Worm (Caenorhabditis elegans): ENCODE results near the gene C16C8.21.
"Not testable (repeated sequence)": the region's sequence is repeated elsewhere in the genome, so short reads cannot be mapped to it uniquely, and the experiment has no call there.

The C16C8.21 gene

ce11 chrII:3459199-3459598 lies 11.2 kb downstream of the C16C8.21 start:
- TF ChIP-seq dao-5 (tag; optimal IDR thresholded peaks at IDR 0.05) (no peak), him-1 (tag; optimal IDR thresholded peaks at IDR 0.05) (no peak), W03F9.2 (tag; optimal IDR thresholded peaks at IDR 0.05) (no peak)

ce11 chrII:3460048-3460447 lies 12.0 kb downstream of the C16C8.21 start, which contains the start of gene C16C8.7:
Gene C16C8.7, minus strand, starts transcription at chrII:3460148.
- TF ChIP-seq W03F9.2 (tag; optimal IDR thresholded peaks at IDR 0.05) = no peak
- TF ChIP-seq him-1 (tag; optimal IDR thresholded peaks at IDR 0.05) = no peak
- TF ChIP-seq dao-5 (tag; optimal IDR thresholded peaks at IDR 0.05) = no peak

- TF ChIP-seq W03F9.2 (tag; optimal IDR thresholded peaks at IDR 0.05) = no peak
- TF ChIP-seq him-1 (tag; optimal IDR thresholded peaks at IDR 0.05) = no peak
- no peak for TF ChIP-seq dao-5 (tag; optimal IDR thresholded peaks at IDR 0.05)
These were observed 13.6 kb downstream of the C16C8.21 start, which contains the start of gene C16C8.8 for ce11 chrII:3461586-3461985. Gene C16C8.8, minus strand, starts transcription at chrII:3461686.

ce11 chrII:3463097-3463496 lies 15.1 kb downstream of the C16C8.21 start, which contains the start of gene C16C8.9:
Gene C16C8.9, minus strand, starts transcription at chrII:3463197.
- TF ChIP-seq dao-5 (tag; optimal IDR thresholded peaks at IDR 0.05) = no peak
- no peak for TF ChIP-seq W03F9.2 (tag; optimal IDR thresholded peaks at IDR 0.05)
- TF ChIP-seq him-1 (tag; optimal IDR thresholded peaks at IDR 0.05) = no peak

ce11 chrII:3464580-3464979 lies 16.6 kb downstream of the C16C8.21 start, which contains the start of gene C16C8.10:
Gene C16C8.10, minus strand, starts transcription at chrII:3464680.
- TF ChIP-seq dao-5, W03F9.2, him-1 (tag; optimal IDR thresholded peaks at IDR 0.05): not testable (repeated sequence)

- no peak for TF ChIP-seq him-1 (tag; optimal IDR thresholded peaks at IDR 0.05)
- no peak for TF ChIP-seq W03F9.2 (tag; optimal IDR thresholded peaks at IDR 0.05)
- TF ChIP-seq dao-5 (tag; optimal IDR thresholded peaks at IDR 0.05) = no peak
These were observed 22.5 kb downstream of the C16C8.21 start, which contains the start of gene Y49F6B.20 for ce11 chrII:3470549-3470948. Gene Y49F6B.20, minus strand, starts transcription at chrII:3470649.

ce11 chrII:3471603-3472002 lies 23.6 kb downstream of the C16C8.21 start, which contains the start of gene Y49F6B.13:
Gene Y49F6B.13, minus strand, starts transcription at chrII:3471703.
- TF ChIP-seq dao-5 (tag; optimal IDR thresholded peaks at IDR 0.05) (no peak), W03F9.2 (tag; optimal IDR thresholded peaks at IDR 0.05) (no peak), him-1 (tag; optimal IDR thresholded peaks at IDR 0.05) (no peak)

ce11 chrII:3472316-3472715 lies 24.3 kb downstream of the C16C8.21 start, which contains the start of gene Y49F6B.12:
Gene Y49F6B.12, minus strand, starts transcription at chrII:3472416.
- TF ChIP-seq W03F9.2 (tag; optimal IDR thresholded peaks at IDR 0.05) (no peak), dao-5 (tag; optimal IDR thresholded peaks at IDR 0.05) (no peak), him-1 (tag; optimal IDR thresholded peaks at IDR 0.05) (no peak)

ce11 chrII:3472817-3473216 lies 24.8 kb downstream of the C16C8.21 start, which contains the start of gene Y49F6B.6:
Gene Y49F6B.6, plus strand, starts transcription at chrII:3473117.
- no peak for TF ChIP-seq him-1 (tag; optimal IDR thresholded peaks at IDR 0.05)
- TF ChIP-seq dao-5 (tag; optimal IDR thresholded peaks at IDR 0.05) = no peak
- TF ChIP-seq W03F9.2 (tag; optimal IDR thresholded peaks at IDR 0.05) = no peak

- TF ChIP-seq dao-5 (tag; optimal IDR thresholded peaks at IDR 0.05) = no peak
- TF ChIP-seq W03F9.2 (tag; optimal IDR thresholded peaks at IDR 0.05) = no peak
- TF ChIP-seq him-1 (tag; optimal IDR thresholded peaks at IDR 0.05) = no peak
These were observed 25.7 kb downstream of the C16C8.21 start, which contains the start of gene sdz-32 for ce11 chrII:3473744-3474143. Gene sdz-32, plus strand, starts transcription at chrII:3474044.

ce11 chrII:3476536-3476935 lies 28.5 kb downstream of the C16C8.21 start:
- TF ChIP-seq dao-5 (tag; optimal IDR thresholded peaks at IDR 0.05) (no peak), him-1 (tag; optimal IDR thresholded peaks at IDR 0.05) (no peak)

- no peak for TF ChIP-seq dao-5 (tag; optimal IDR thresholded peaks at IDR 0.05)
- TF ChIP-seq him-1 (tag; optimal IDR thresholded peaks at IDR 0.05) = no peak
- no peak for TF ChIP-seq W03F9.2 (tag; optimal IDR thresholded peaks at IDR 0.05)
These were observed 29.2 kb downstream of the C16C8.21 start, which contains the start of gene fbxb-104 for ce11 chrII:3477171-3477570. Gene fbxb-104, minus strand, starts transcription at chrII:3477271.

- no peak for TF ChIP-seq dao-5 (tag; optimal IDR thresholded peaks at IDR 0.05)
- no peak for TF ChIP-seq him-1 (tag; optimal IDR thresholded peaks at IDR 0.05)
- no peak for TF ChIP-seq W03F9.2 (tag; optimal IDR thresholded peaks at IDR 0.05)
These were observed 33.6 kb downstream of the C16C8.21 start, which contains the start of gene Y49F6B.8 for ce11 chrII:3481584-3481983. Gene Y49F6B.8, minus strand, starts transcription at chrII:3481684.

ce11 chrII:3482231-3482630 lies 34.2 kb downstream of the C16C8.21 start, which contains the start of gene smu-2:
Gene smu-2, plus strand, starts transcription at chrII:3482408.
- TF ChIP-seq dao-5 (tag; optimal IDR thresholded peaks at IDR 0.05) (no peak), him-1 (tag; optimal IDR thresholded peaks at IDR 0.05) (no peak), W03F9.2 (tag; optimal IDR thresholded peaks at IDR 0.05) (no peak)

- TF ChIP-seq W03F9.2, dao-5, him-1 (tag; optimal IDR thresholded peaks at IDR 0.05): not testable (repeated sequence)
These were observed 42.8 kb downstream of the C16C8.21 start, which contains the start of gene fbxb-112 for ce11 chrII:3490797-3491196. Gene fbxb-112, plus strand, starts transcription at chrII:3491097.

Measured in whole organism, L4/young adult.